Worm (Caenorhabditis elegans) whole organism, midembryonic: Measurements from ENCODE around the gene T18D3.1.

Source experiments
- T22C8.4 ChIP-seq: fragments of 200-800 bp; sonication (Bioruptor generic); IDR thresholded peaks from 2 replicates; pipeline ENCODE4 v1.3.6; 2022; ENCODE audit warnings: missing genetic modification characterization, missing compliant biosample characterization
- cog-1 ChIP-seq: sonication (generic microtip); optimal IDR thresholded peaks from 2 replicates; lab custom pipeline; 2016; ENCODE audit warnings: missing genetic modification characterization, missing compliant biosample characterization
- flt-1 ChIP-seq: fragments of 200-800 bp; sonication (Bioruptor generic); IDR thresholded peaks from 2 replicates; pipeline ENCODE4 v1.3.6; 2022; ENCODE audit warnings: missing genetic modification characterization, missing compliant biosample characterization
- klf-2 ChIP-seq: fragments of 200-800 bp; sonication (Bioruptor generic); conservative IDR thresholded peaks from 2 replicates; pipeline ENCODE4 v1.3.6; 2022; ENCODE audit warnings: missing genetic modification reagents, missing genetic modification characterization, missing compliant biosample characterization
- med-1 ChIP-seq: sonication (generic microtip); optimal IDR thresholded peaks from 2 replicates; lab custom pipeline; 2017; ENCODE audit warnings: missing genetic modification characterization, mild to moderate bottlenecking, missing compliant biosample characterization, antibody characterized with exemption, missing genetic modification reagents; ENCODE audit not compliant: insufficient read depth
- ref-1 ChIP-seq: fragments of 200-800 bp; sonication (Bioruptor generic); conservative IDR thresholded peaks from 2 replicates; pipeline ENCODE4 v1.3.6; 2022; ENCODE audit warnings: missing genetic modification reagents, missing genetic modification characterization, missing compliant biosample characterization
- tab-1 ChIP-seq: fragments of 200-800 bp; sonication (Bioruptor generic); IDR thresholded peaks from 2 replicates; pipeline ENCODE4 v1.3.6; 2022; ENCODE audit warnings: missing genetic modification characterization, missing compliant biosample characterization
- ztf-23 ChIP-seq: fragments of 200-800 bp; sonication (Bioruptor generic); IDR thresholded peaks from 2 replicates; pipeline ENCODE4 v1.3.6; 2022; ENCODE audit warnings: missing genetic modification reagents, missing genetic modification characterization, missing compliant biosample characterization
- ztf-29 ChIP-seq: fragments of 200-800 bp; sonication (Bioruptor generic); IDR thresholded peaks from 2 replicates; pipeline ENCODE4 v1.3.6; 2022; ENCODE audit warnings: missing genetic modification reagents, missing genetic modification characterization, missing compliant biosample characterization

DNA sequence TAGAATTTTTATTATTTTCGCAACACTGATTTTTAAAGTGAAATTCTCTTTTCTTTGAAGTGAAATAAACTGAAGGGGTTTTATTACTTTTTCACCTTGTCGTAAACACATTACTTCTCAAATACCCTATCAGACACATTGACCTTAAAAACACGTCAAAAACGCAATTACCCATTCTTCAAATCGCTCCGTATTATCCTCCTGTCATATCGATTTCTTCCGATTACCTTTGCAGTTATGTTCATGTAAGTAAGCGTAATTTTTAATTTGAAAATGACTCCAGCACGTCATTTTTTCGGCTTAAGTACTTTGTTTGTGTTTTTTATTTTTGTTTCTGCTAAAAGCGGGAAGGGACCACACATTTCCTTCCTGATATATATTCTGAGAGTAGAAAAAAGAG is 16.3 kb upstream of the T18D3.1 start:
- no peak for TF ChIP-seq cog-1 (tag; lab: Kevin White, UChicago)
- no peak for TF ChIP-seq med-1 (GFP tag; lab: Kevin White, UChicago)
- no peak for TF ChIP-seq tab-1 (GFP tag; lab: Robert Waterston, UW)
- TF ChIP-seq T22C8.4 (GFP tag; lab: Robert Waterston, UW) = no peak
- TF ChIP-seq ztf-29 (GFP tag; lab: Robert Waterston, UW) = no peak
- no peak for TF ChIP-seq flt-1 (GFP tag; lab: Robert Waterston, UW)
- no peak for TF ChIP-seq ref-1 (GFP tag; lab: Robert Waterston, UW)
- no peak for TF ChIP-seq klf-2 (GFP tag; lab: Robert Waterston, UW)
- no peak for TF ChIP-seq ztf-23 (GFP tag; lab: Robert Waterston, UW)
